Fruit fly (Drosophila melanogaster): Measurements from ENCODE around the gene CG34289.

CG34289 gene

DNA sequence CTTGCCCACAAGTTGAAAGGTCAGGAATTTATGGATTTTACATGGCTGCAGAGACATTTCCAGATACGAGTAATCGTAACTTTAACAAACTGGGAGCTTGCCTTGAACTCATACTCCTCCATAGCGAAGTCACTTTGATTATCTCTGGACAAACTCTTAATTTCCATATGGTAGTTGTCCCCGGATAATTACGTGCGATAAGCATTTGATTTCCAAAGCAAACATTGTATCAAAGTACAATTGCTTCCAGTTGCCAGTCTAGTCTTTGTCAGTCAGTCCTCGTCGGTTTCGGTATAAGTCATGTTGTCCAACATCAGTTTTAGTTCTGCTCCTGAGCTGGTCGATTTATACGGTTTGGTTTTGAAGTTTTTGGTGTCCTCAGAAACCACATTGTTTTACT lies 20.1 kb downstream of the CG34289 start, which contains the start of gene Ir94h:
TSS of gene Ir94h (plus strand) at position 301 of the 400 bp plus-strand sequence.
- TF ChIP-seq CG33017 (tag; optimal IDR thresholded peaks at IDR 0.05) (no peak), bab1 (GFP tag; optimal IDR thresholded peaks at IDR 0.05) (no peak), tj (GFP tag; optimal IDR thresholded peaks at IDR 0.05) (no peak), Hr96 (GFP tag; optimal IDR thresholded peaks at IDR 0.05) (no peak), pad (GFP tag; optimal IDR thresholded peaks at IDR 0.05) (no peak), toe (GFP tag; optimal IDR thresholded peaks at IDR 0.05) (no peak), Mnt (GFP tag; optimal IDR thresholded peaks at IDR 0.05) (no peak), ovo (GFP tag; optimal IDR thresholded peaks at IDR 0.05) (no peak), CG12768 (GFP tag; optimal IDR thresholded peaks at IDR 0.05) (no peak)

dm6 chr3R:23486743-23487142 lies 20.5 kb downstream of the CG34289 start:
- TF ChIP-seq tj (GFP tag; optimal IDR thresholded peaks at IDR 0.05): no peak

DNA sequence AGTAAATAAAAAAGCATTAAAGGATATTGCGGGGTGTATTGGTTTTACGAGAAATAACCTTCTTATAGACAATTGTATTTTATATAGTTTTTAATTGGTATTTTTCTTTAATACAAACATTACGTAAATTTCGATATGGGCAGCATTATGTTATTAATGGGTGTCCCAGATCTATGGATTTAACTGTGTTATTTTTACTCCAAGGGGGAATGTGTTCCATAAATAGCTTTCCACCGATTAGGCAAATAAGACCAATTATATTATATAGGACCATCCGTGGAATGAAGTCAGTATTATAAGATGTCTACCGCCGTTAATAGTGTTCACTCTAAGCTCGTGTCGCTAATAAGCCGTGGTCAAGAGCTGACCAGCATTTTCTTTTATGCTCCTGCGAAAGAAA lies 23.7 kb downstream of the CG34289 start, which contains the start of gene Ir94g:
TSS of gene Ir94g (plus strand) at position 301 of the 400 bp plus-strand sequence.
- TF ChIP-seq CG33017 (tag; optimal IDR thresholded peaks at IDR 0.05) (no peak), Crg-1 (GFP tag; optimal IDR thresholded peaks at IDR 0.05) (no peak), cic (GFP tag; optimal IDR thresholded peaks at IDR 0.05) (no peak)

DNA sequence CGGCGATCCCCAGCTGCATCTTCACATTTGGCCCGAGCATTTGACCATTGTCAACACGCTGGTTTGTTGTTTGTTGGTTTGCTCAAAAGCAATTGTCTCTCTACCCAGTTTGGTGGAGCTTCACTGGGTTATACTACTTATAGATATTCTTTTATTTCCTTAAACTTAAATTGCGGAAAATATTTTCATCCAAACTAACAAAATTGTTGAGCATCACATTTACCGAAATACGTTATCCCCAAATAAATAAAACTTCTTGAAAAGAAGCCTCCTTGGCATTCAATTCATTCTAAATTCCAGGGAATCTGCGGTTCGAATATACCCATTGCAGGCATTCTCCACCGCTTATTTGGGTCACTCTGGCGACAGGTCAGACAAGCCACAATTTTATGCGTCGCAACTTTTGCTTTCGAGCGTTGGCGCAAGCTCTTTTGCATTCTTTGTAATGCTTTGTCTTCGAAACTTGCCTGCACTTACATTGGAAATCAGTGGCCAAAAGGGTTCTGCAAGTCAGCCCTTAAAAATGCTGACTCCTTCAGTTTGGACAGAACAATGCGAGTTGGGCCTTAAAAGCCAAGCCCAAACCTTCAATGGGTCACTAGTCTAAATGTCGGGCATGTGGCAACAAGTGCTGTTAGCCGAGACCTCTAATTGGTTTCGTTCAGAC lies 25.9 kb downstream of the CG34289 start, which contains the start of gene Ir94f:
TSS of gene Ir94f (plus strand) at position 617 of the 667 bp plus-strand sequence.
- no peak for TF ChIP-seq Clk (GFP tag; optimal IDR thresholded peaks at IDR 0.05)
- TF ChIP-seq CG7101 (tag; optimal IDR thresholded peaks at IDR 0.05): no peak
- TF ChIP-seq CG11617 (GFP tag; optimal IDR thresholded peaks at IDR 0.05): no peak

DNA sequence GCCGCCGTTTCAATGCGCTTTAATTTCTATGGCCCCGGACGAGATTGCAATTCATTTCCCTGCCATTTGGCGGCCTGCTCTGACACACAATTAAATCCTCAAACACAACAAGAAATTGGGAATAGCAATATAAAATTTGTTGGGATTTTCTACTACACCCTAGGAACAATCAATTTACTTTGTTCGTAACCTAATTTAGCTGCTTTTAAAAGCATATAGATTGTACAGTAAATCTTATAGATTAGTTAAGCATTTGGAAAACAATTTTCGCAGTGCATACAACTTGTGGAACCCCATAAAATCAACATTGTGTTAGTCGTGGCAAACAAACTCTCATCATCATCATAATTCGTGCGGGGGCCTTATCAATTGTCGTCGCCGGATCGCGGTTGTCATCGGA lies 31.2 kb downstream of the CG34289 start:
- no peak for TF ChIP-seq toe (GFP tag; optimal IDR thresholded peaks at IDR 0.05)
- no peak for TF ChIP-seq CG12768 (GFP tag; optimal IDR thresholded peaks at IDR 0.05)
- TF ChIP-seq ovo (GFP tag; optimal IDR thresholded peaks at IDR 0.05): no peak
- TF ChIP-seq tj (GFP tag; optimal IDR thresholded peaks at IDR 0.05): no peak
- TF ChIP-seq CG1620 (GFP tag; optimal IDR thresholded peaks at IDR 0.05): no peak

DNA sequence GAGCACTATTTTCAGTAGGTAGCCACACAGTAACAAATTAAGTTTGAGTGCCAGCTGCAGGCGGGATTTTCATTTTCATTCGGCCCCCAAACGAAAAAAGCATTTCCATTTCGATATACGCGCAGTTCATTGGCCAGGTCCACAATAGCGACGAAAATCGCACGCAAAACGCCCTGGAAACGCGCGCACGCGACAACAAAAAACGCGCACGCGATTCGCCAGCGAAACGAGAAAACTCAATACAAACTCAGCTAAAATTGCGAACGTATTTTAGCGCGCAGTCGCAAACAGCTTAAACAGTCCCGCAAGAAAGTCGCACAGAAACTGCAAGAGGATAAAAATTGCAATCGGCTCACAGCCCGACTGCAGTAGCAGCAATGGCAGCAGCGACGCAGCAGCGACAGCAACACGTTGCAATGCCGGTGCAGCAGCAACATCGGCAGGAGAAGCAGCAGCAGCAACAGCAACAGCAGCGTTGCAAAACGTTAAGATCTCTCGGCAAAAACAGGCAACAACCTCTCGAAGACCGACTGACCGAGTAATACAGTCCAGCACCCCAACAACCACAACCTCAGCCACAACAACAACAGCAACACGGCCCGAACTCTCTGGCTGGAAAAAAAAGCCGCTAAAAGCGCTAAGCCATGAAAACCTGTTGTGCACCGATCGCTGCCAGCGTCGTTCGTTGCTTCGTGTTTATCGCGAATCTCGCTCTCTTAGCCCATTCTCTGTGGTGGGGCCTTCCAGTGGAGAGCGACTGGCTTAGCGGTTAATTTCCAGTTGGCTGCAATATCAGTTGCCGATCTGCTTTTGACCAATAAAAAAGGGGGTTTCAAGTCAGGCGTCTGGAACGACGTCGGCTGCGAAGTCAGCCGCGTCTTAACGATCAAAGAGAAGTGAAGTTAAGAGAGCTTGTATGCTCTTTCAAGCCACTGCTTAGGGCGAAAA lies 35.0 kb downstream of the CG34289 start, which contains the start of gene CG4374:
TSS of gene CG4374 (minus strand) at position 268 of the 948 bp plus-strand sequence.
- no peak for TF ChIP-seq toe (GFP tag; optimal IDR thresholded peaks at IDR 0.05)
- no peak for TF ChIP-seq CG11617 (GFP tag; optimal IDR thresholded peaks at IDR 0.05)
- no peak for TF ChIP-seq Hr96 (GFP tag; optimal IDR thresholded peaks at IDR 0.05)
- no peak for TF ChIP-seq tj (GFP tag; optimal IDR thresholded peaks at IDR 0.05)
- TF ChIP-seq Clk (GFP tag; optimal IDR thresholded peaks at IDR 0.05): no peak
- no peak for TF ChIP-seq CG12768 (GFP tag; optimal IDR thresholded peaks at IDR 0.05)
- TF ChIP-seq CG1620 (GFP tag; optimal IDR thresholded peaks at IDR 0.05): no peak
- TF ChIP-seq cnc (optimal IDR thresholded peaks at IDR 0.05): no peak

DNA sequence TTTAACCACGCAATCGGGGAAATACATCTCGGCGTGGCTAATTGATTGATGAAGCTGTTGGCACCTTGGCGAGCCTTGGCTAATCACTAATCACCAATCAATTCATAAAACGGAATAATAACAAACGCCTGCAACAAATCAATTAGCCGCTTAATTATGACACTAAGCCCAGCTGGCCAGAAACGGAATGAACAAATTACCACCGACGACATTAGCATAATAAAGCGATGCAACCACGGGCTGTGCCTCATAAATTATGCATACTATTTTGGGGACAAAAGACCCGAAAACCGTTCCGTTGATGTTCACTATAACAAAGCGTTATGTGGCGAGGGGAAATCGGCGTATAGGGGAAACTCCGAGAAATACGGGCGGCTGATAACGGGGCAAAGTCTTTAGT lies 46.6 kb downstream of the CG34289 start:
- TF ChIP-seq cic (GFP tag; optimal IDR thresholded peaks at IDR 0.05) (no peak), tj (GFP tag; optimal IDR thresholded peaks at IDR 0.05) (no peak), pad (GFP tag; optimal IDR thresholded peaks at IDR 0.05) (no peak), CG5204 (GFP tag; optimal IDR thresholded peaks at IDR 0.05) (no peak), CG1620 (GFP tag; optimal IDR thresholded peaks at IDR 0.05) (no peak), Clk (GFP tag; optimal IDR thresholded peaks at IDR 0.05) (no peak)

Data from whole organism, adult.